Worm (Caenorhabditis elegans) whole organism, L2 larva: Measurements from ENCODE around the gene F32A5.4.
A peak's percentile ranks its signal among the peaks of the same experiment; 100 is the strongest.

Source experiments
- C34F6.9 ChIP-seq: fragments of 150-350 bp; optimal IDR thresholded peaks from 2 replicates; lab custom pipeline; 2014; ENCODE audit warnings: missing biosample characterization, missing genetic modification characterization
- F13H6.1 ChIP-seq: sonication (generic microtip); optimal IDR thresholded peaks from 2 replicates; lab custom pipeline; 2016; ENCODE audit warnings: missing genetic modification characterization, missing compliant biosample characterization
- R02D3.7 ChIP-seq: fragments of 150-350 bp; optimal IDR thresholded peaks from 2 replicates; lab custom pipeline; 2014; ENCODE audit warnings: missing biosample characterization, missing genetic modification characterization
- Y55F3AM.14 ChIP-seq: fragments of 200-800 bp; sonication (Bioruptor generic); optimal IDR thresholded peaks from 2 replicates; lab custom pipeline; 2018; ENCODE audit warnings: mild to moderate bottlenecking, missing genetic modification characterization, missing compliant biosample characterization
- ZK546.5 ChIP-seq: sonication (generic microtip); optimal IDR thresholded peaks from 2 replicates; lab custom pipeline; 2017; ENCODE audit warnings: missing biosample characterization, missing genetic modification characterization
- alr-1 ChIP-seq: fragments of 150-350 bp; optimal IDR thresholded peaks from 2 replicates; lab custom pipeline; 2014; ENCODE audit warnings: missing biosample characterization, missing genetic modification characterization
- ama-1 ChIP-seq: fragments of 150-350 bp; optimal IDR thresholded peaks from 2 replicates; lab custom pipeline; 2018; ENCODE audit warnings: inconsistent platforms
- blmp-1 ChIP-seq: sonication (generic microtip); optimal IDR thresholded peaks from 2 replicates; lab custom pipeline; 2017; ENCODE audit warnings: missing genetic modification characterization, mild to moderate bottlenecking, missing compliant biosample characterization, antibody characterized with exemption, moderate library complexity; ENCODE audit not compliant: insufficient read depth
- ceh-16 ChIP-seq: fragments of 150-350 bp; optimal IDR thresholded peaks from 2 replicates; lab custom pipeline; 2014; ENCODE audit warnings: missing biosample characterization, missing genetic modification characterization
- ceh-82 ChIP-seq: fragments of 150-350 bp; optimal IDR thresholded peaks from 2 replicates; lab custom pipeline; 2014; ENCODE audit warnings: missing biosample characterization, missing genetic modification characterization
- crh-2 ChIP-seq: sonication (generic microtip); optimal IDR thresholded peaks from 2 replicates; lab custom pipeline; 2017; ENCODE audit warnings: missing biosample characterization, missing genetic modification characterization
- dmd-4 ChIP-seq: sonication (generic microtip); optimal IDR thresholded peaks from 2 replicates; lab custom pipeline; 2017; ENCODE audit warnings: missing biosample characterization, missing genetic modification characterization
- egl-27 ChIP-seq: sonication (generic microtip); optimal IDR thresholded peaks from 3 replicates; lab custom pipeline; 2017; ENCODE audit warnings: missing biosample characterization, missing genetic modification reagents, missing genetic modification characterization
- elt-1 ChIP-seq: fragments of 150-350 bp; optimal IDR thresholded peaks from 2 replicates; lab custom pipeline; 2014; ENCODE audit warnings: missing biosample characterization, missing genetic modification characterization
- fos-1 ChIP-seq: fragments of 150-350 bp; optimal IDR thresholded peaks from 2 replicates; lab custom pipeline; 2014; ENCODE audit warnings: missing biosample characterization, missing genetic modification characterization
- gmeb-1 ChIP-seq: fragments of 150-350 bp; optimal IDR thresholded peaks from 2 replicates; lab custom pipeline; 2014; ENCODE audit warnings: missing biosample characterization, missing genetic modification characterization
- mbf-1 ChIP-seq: sonication (generic microtip); optimal IDR thresholded peaks from 2 replicates; lab custom pipeline; 2017; ENCODE audit warnings: missing biosample characterization, missing genetic modification characterization
- mdl-1 ChIP-seq, 2 experiments: fragments of 150-350 bp in 1 of 2; sonication (generic microtip) in 1 of 2; optimal IDR thresholded peaks; 2 replicates each; lab custom pipeline; 2017; ENCODE audit warnings: missing biosample characterization in 2 of 2, missing genetic modification characterization in 2 of 2
- nhr-10 ChIP-seq: sonication (generic microtip); optimal IDR thresholded peaks from 2 replicates; lab custom pipeline; 2017; ENCODE audit warnings: missing biosample characterization, missing genetic modification characterization
- nhr-12 ChIP-seq: fragments of 150-350 bp; optimal IDR thresholded peaks from 2 replicates; lab custom pipeline; 2014; ENCODE audit warnings: missing biosample characterization, missing genetic modification characterization
- nhr-129 ChIP-seq: fragments of 150-350 bp; optimal IDR thresholded peaks from 2 replicates; lab custom pipeline; 2014; ENCODE audit warnings: missing biosample characterization, missing genetic modification characterization
- nhr-21 ChIP-seq: fragments of 150-350 bp; optimal IDR thresholded peaks from 2 replicates; lab custom pipeline; 2014; ENCODE audit warnings: missing biosample characterization, missing genetic modification characterization
- nhr-23 ChIP-seq: fragments of 150-350 bp; optimal IDR thresholded peaks from 2 replicates; lab custom pipeline; 2014; ENCODE audit warnings: missing biosample characterization, missing genetic modification reagents, missing genetic modification characterization
- nhr-237 ChIP-seq: fragments of 150-350 bp; optimal IDR thresholded peaks from 2 replicates; lab custom pipeline; 2014; ENCODE audit warnings: missing biosample characterization, missing genetic modification characterization
- nhr-25 ChIP-seq: fragments of 150-350 bp; sonication (generic microtip); optimal IDR thresholded peaks from 3 replicates; lab custom pipeline; 2014; ENCODE audit warnings: missing biosample characterization, missing genetic modification characterization
- nhr-6 ChIP-seq: fragments of 150-350 bp; optimal IDR thresholded peaks from 2 replicates; lab custom pipeline; 2014; ENCODE audit warnings: missing biosample characterization, missing genetic modification characterization
- nhr-77 ChIP-seq: fragments of 150-350 bp; optimal IDR thresholded peaks from 2 replicates; lab custom pipeline; 2014; ENCODE audit warnings: missing biosample characterization, missing genetic modification characterization
- peb-1 ChIP-seq: fragments of 150-350 bp; optimal IDR thresholded peaks from 2 replicates; lab custom pipeline; 2014; ENCODE audit warnings: missing biosample characterization, missing genetic modification characterization
- skn-1 ChIP-seq: sonication (generic microtip); optimal IDR thresholded peaks from 2 replicates; lab custom pipeline; 2017; ENCODE audit warnings: missing biosample characterization, missing genetic modification characterization
- sma-3 ChIP-seq: sonication (generic microtip); optimal IDR thresholded peaks from 2 replicates; lab custom pipeline; 2016; ENCODE audit warnings: missing genetic modification reagents, missing genetic modification characterization, missing compliant biosample characterization
- sma-9 ChIP-seq, 2 experiments: fragments of 150-350 bp in 1 of 2; sonication (generic microtip) in 1 of 2; optimal IDR thresholded peaks; 2 replicates each; lab custom pipeline; 2014 to 2016; ENCODE audit warnings: missing genetic modification characterization in 2 of 2, mild to moderate bottlenecking in 1 of 2, missing biosample characterization in 1 of 2, missing compliant biosample characterization in 1 of 2, missing genetic modification reagents in 1 of 2, moderate library complexity in 1 of 2
- unc-55 ChIP-seq: fragments of 150-350 bp; sonication (generic microtip); optimal IDR thresholded peaks from 3 replicates; lab custom pipeline; 2014; ENCODE audit warnings: missing biosample characterization, missing genetic modification reagents, missing genetic modification characterization
- unc-62 ChIP-seq: fragments of 150-350 bp; optimal IDR thresholded peaks from 2 replicates; lab custom pipeline; 2014; ENCODE audit warnings: missing biosample characterization, missing genetic modification reagents, missing genetic modification characterization
- zag-1 ChIP-seq: fragments of 150-350 bp; optimal IDR thresholded peaks from 2 replicates; lab custom pipeline; 2014; ENCODE audit warnings: missing biosample characterization, missing genetic modification characterization
- ztf-1 ChIP-seq: fragments of 200-800 bp; sonication (Bioruptor generic); conservative IDR thresholded peaks from 2 replicates; pipeline ENCODE4 v1.3.6; 2022; ENCODE audit warnings: missing genetic modification characterization, missing compliant biosample characterization
- ztf-11 ChIP-seq: sonication (generic microtip); optimal IDR thresholded peaks from 2 replicates; lab custom pipeline; 2017; ENCODE audit warnings: missing biosample characterization, missing genetic modification characterization
- ztf-4 ChIP-seq: fragments of 150-350 bp; optimal IDR thresholded peaks from 2 replicates; lab custom pipeline; 2014; ENCODE audit warnings: missing biosample characterization, missing genetic modification characterization

Gene F32A5.4

ce11 chrII:7269783-7270182 is 40.8 kb downstream of the F32A5.4 start:
- TF ChIP-seq fos-1 (peak; percentile 22), elt-1 (tag; lab: Kevin White, UChicago) (no peak), egl-27 (no peak), nhr-21 (tag; lab: Kevin White, UChicago) (no peak)
- TF ChIP-seq, all 48 proteins: peak for 1

DNA sequence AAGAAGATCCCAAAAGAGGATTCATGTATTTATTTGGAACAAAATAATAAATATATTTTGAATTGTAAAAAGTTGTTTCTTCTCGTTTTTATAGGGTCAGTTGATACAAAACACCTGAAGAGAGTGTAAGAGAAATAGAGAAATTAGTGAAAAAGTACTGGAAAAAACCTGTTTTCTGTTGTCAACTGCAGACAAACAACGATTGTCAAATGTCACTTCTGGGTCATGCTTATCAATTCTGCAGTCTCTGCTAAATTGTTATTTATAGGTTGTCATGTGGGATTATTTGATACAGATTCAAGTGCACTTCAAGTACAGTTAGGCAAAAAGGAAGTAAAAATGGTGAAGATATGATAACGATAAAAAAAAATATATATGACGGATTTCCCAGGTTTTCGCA is 43.6 kb downstream of the F32A5.4 start:
- TF ChIP-seq ama-1 (lab: Kevin White, UChicago) (no peak), alr-1 (tag; lab: Kevin White, UChicago) (no peak), mdl-1 (tag; optimal IDR thresholded peaks at IDR 0.05; lab: Kevin White, UChicago) (peak in 1 of 2 experiments; percentile 6), ceh-82 (no peak), fos-1 (peak; percentile 17), nhr-77 (tag; lab: Kevin White, UChicago) (no peak), gmeb-1 (tag; lab: Kevin White, UChicago) (no peak), nhr-12 (tag; lab: Kevin White, UChicago) (no peak), blmp-1 (tag; lab: Kevin White, UChicago) (peak; percentile 3), F13H6.1 (tag; lab: Kevin White, UChicago) (no peak), unc-55 (GFP tag; lab: Kevin White, UChicago) (no peak), nhr-23 (tag; lab: Kevin White, UChicago) (no peak), nhr-21 (tag; lab: Kevin White, UChicago) (peak; percentile 68), ztf-11 (no peak), unc-62 (GFP tag; lab: Kevin White, UChicago) (no peak), dmd-4 (tag; lab: Kevin White, UChicago) (no peak), zag-1 (tag; lab: Kevin White, UChicago) (no peak), nhr-129 (no peak), mbf-1 (no peak), peb-1 (tag; lab: Kevin White, UChicago) (no peak), C34F6.9 (tag; lab: Kevin White, UChicago) (no peak), egl-27 (peak; percentile 8), nhr-25 (peak; percentile 74), sma-3 (GFP tag; lab: Kevin White, UChicago) (peak; percentile 62), nhr-237 (tag; lab: Kevin White, UChicago) (no peak), ZK546.5 (tag; lab: Kevin White, UChicago) (no peak), sma-9 (GFP tag; optimal IDR thresholded peaks at IDR 0.05; lab: Kevin White, UChicago) (peak; percentile 49), sma-9 (tag; optimal IDR thresholded peaks at IDR 0.05; lab: Kevin White, UChicago) (no peak), ztf-4 (no peak)

ce11 chrII:7273517-7273916 is 44.6 kb downstream of the F32A5.4 start:
- TF ChIP-seq ztf-11 (no peak), crh-2 (tag; lab: Kevin White, UChicago) (peak; percentile 63), sma-9 (GFP tag; optimal IDR thresholded peaks at IDR 0.05; lab: Kevin White, UChicago) (peak; percentile 57), sma-9 (tag; optimal IDR thresholded peaks at IDR 0.05; lab: Kevin White, UChicago) (no peak), ceh-16 (tag; lab: Kevin White, UChicago) (no peak), nhr-21 (tag; lab: Kevin White, UChicago) (peak; percentile 51), fos-1 (peak; percentile 80), ceh-82 (no peak), nhr-129 (no peak), F13H6.1 (tag; lab: Kevin White, UChicago) (no peak), nhr-12 (tag; lab: Kevin White, UChicago) (no peak), Y55F3AM.14 (GFP tag; lab: Kevin White, UChicago) (no peak)

ce11 chrII:7277257-7277656 is 48.3 kb downstream of the F32A5.4 start:
- no peak for TF ChIP-seq R02D3.7 (tag; lab: Kevin White, UChicago)
- peak; percentile 32 for TF ChIP-seq F13H6.1 (tag; lab: Kevin White, UChicago)
- no peak for TF ChIP-seq ztf-1 (GFP tag; lab: Robert Waterston, UW)
- TF ChIP-seq skn-1 = peak; percentile 7
- peak; percentile 29 for TF ChIP-seq crh-2 (tag; lab: Kevin White, UChicago)
- TF ChIP-seq nhr-6 (tag; lab: Kevin White, UChicago) = no peak
- no peak for TF ChIP-seq alr-1 (tag; lab: Kevin White, UChicago)
- TF ChIP-seq ztf-11 = no peak
- TF ChIP-seq C34F6.9 (tag; lab: Kevin White, UChicago) = no peak
- TF ChIP-seq elt-1 (tag; lab: Kevin White, UChicago) = no peak
- peak; percentile 39 for TF ChIP-seq sma-9 (GFP tag; optimal IDR thresholded peaks at IDR 0.05; lab: Kevin White, UChicago)
- TF ChIP-seq sma-9 (tag; optimal IDR thresholded peaks at IDR 0.05; lab: Kevin White, UChicago) = no peak
- no peak for TF ChIP-seq nhr-25
- peak; percentile 83 for TF ChIP-seq fos-1
- no peak for TF ChIP-seq peb-1 (tag; lab: Kevin White, UChicago)
- no peak for TF ChIP-seq ZK546.5 (tag; lab: Kevin White, UChicago)
- no peak for TF ChIP-seq nhr-10 (tag; lab: Kevin White, UChicago)
